Worm (Caenorhabditis elegans) whole organism, L4 larva: ENCODE measurements around the gene lis-1.

Source experiments
- F49E8.2 ChIP-seq: sonication (generic microtip); optimal IDR thresholded peaks from 2 replicates; lab custom pipeline; 2016; ENCODE audit warnings: missing compliant biosample characterization, mild to moderate bottlenecking, missing genetic modification characterization, borderline replicate concordance
- R02D3.7 ChIP-seq: fragments of 150-350 bp; sonication (generic microtip); optimal IDR thresholded peaks from 3 replicates; lab custom pipeline; 2014; ENCODE audit warnings: missing biosample characterization, missing genetic modification characterization
- ZK546.5 ChIP-seq, 2 experiments: sonication (generic microtip); optimal IDR thresholded peaks; 2 replicates each; lab custom pipeline; 2017; ENCODE audit warnings: missing biosample characterization in 2 of 2, missing genetic modification characterization in 2 of 2
- mep-1 ChIP-seq: fragments of 150-350 bp; sonication (generic microtip); optimal IDR thresholded peaks from 3 replicates; lab custom pipeline; 2014; ENCODE audit warnings: missing biosample characterization, missing genetic modification characterization
- nhr-237 ChIP-seq: sonication (generic microtip); optimal IDR thresholded peaks from 2 replicates; lab custom pipeline; 2017; ENCODE audit warnings: missing biosample characterization, missing genetic modification characterization
- pha-4 ChIP-seq, 2 experiments: fragments of 150-350 bp in 1 of 2; fragments of 200-800 bp in 1 of 2; sonication (Bioruptor generic) in 1 of 2; IDR thresholded peaks in 1 of 2; optimal IDR thresholded peaks in 1 of 2; 2 replicates each; pipeline versions ENCODE4 v1.3.6 to Lab custom; 2014 to 2022; ENCODE audit warnings: missing genetic modification characterization in 2 of 2, missing genetic modification reagents in 2 of 2, missing biosample characterization in 1 of 2, missing compliant biosample characterization in 1 of 2
- sdz-12 ChIP-seq: fragments of 200-800 bp; sonication (Bioruptor generic); optimal IDR thresholded peaks from 2 replicates; lab custom pipeline; 2018; ENCODE audit warnings: mild to moderate bottlenecking, missing genetic modification characterization, missing compliant biosample characterization
- skn-1 ChIP-seq: fragments of 150-350 bp; optimal IDR thresholded peaks from 2 replicates; lab custom pipeline; 2014; ENCODE audit warnings: missing biosample characterization, missing genetic modification characterization

ce11 chrIII:13346785-13347184, 29.7 kb downstream of the lis-1 start, which contains the start of gene mtm-6:
- TF ChIP-seq R02D3.7 (tag; lab: Kevin White, UChicago) (no peak), mep-1 (tag; lab: Kevin White, UChicago) (peak; percentile 44), nhr-237 (tag; lab: Kevin White, UChicago) (no peak), skn-1 (tag; lab: Kevin White, UChicago) (no peak), ZK546.5 (tag; optimal IDR thresholded peaks at IDR 0.05; lab: Kevin White, UChicago) (no peak), pha-4 (GFP tag; IDR thresholded peaks at IDR 0.05; lab: Robert Waterston, UW) (no peak), pha-4 (tag; optimal IDR thresholded peaks at IDR 0.05; lab: Kevin White, UChicago) (no peak), F49E8.2 (tag; lab: Kevin White, UChicago) (no peak), sdz-12 (GFP tag; lab: Kevin White, UChicago) (no peak)
